Fruit fly (Drosophila melanogaster) whole organism, adult: ENCODE results near the gene CG13070.
A peak's percentile ranks its signal among the peaks of the same experiment; 100 is the strongest.

Source experiments
- CG11617 ChIP-seq: fragments of 200-800 bp; sonication (Bioruptor generic); optimal IDR thresholded peaks from 2 replicates; lab custom pipeline; 2017; ENCODE audit warnings: mild to moderate bottlenecking, missing biosample characterization, missing genetic modification reagents, missing genetic modification characterization
- CG12768 ChIP-seq: fragments of 200-800 bp; sonication (Bioruptor generic); optimal IDR thresholded peaks from 2 replicates; lab custom pipeline; 2017; ENCODE audit warnings: missing biosample characterization, missing genetic modification characterization, mild to moderate bottlenecking, moderate library complexity, missing genetic modification reagents
- CG1620 ChIP-seq: fragments of 200-800 bp; sonication (Bioruptor generic); optimal IDR thresholded peaks from 2 replicates; lab custom pipeline; 2016; ENCODE audit warnings: missing biosample characterization, missing genetic modification characterization
- CG33017 ChIP-seq: fragments of 200-800 bp; sonication (Bioruptor generic); optimal IDR thresholded peaks from 2 replicates; lab custom pipeline; 2018; ENCODE audit warnings: missing biosample characterization, mild to moderate bottlenecking, missing genetic modification characterization, moderate library complexity
- CG5204 ChIP-seq: fragments of 200-800 bp; sonication (Bioruptor generic); optimal IDR thresholded peaks from 2 replicates; lab custom pipeline; 2016; ENCODE audit warnings: missing biosample characterization, missing genetic modification characterization
- CG7045 ChIP-seq: fragments of 200-800 bp; sonication (Bioruptor generic); optimal IDR thresholded peaks from 2 replicates; lab custom pipeline; 2017; ENCODE audit warnings: missing biosample characterization, mild to moderate bottlenecking, missing genetic modification characterization
- CG7101 ChIP-seq: fragments of 200-800 bp; sonication (Bioruptor generic); optimal IDR thresholded peaks from 2 replicates; lab custom pipeline; 2018; ENCODE audit warnings: missing biosample characterization, mild to moderate bottlenecking, missing genetic modification characterization, moderate library complexity
- Clk ChIP-seq: fragments of 200-800 bp; sonication (Bioruptor generic); optimal IDR thresholded peaks from 2 replicates; lab custom pipeline; 2017; ENCODE audit warnings: missing biosample characterization, missing genetic modification characterization
- Mnt ChIP-seq: fragments of 200-800 bp; sonication (Bioruptor generic); optimal IDR thresholded peaks from 2 replicates; lab custom pipeline; 2016; ENCODE audit warnings: missing biosample characterization, mild to moderate bottlenecking, missing genetic modification characterization
- bab1 ChIP-seq: fragments of 200-800 bp; sonication (Bioruptor generic); optimal IDR thresholded peaks from 3 replicates; lab custom pipeline; 2019; ENCODE audit warnings: missing biosample characterization, mild to moderate bottlenecking, missing genetic modification characterization, moderate library complexity
- cnc ChIP-seq, 2 experiments: fragments of >200 bp; optimal IDR thresholded peaks; 2 replicates each; lab custom pipeline; 2017
- kay ChIP-seq: fragments of 200-800 bp; sonication (Bioruptor generic); peaks from one replicate; lab custom pipeline; 2016; ENCODE audit warnings: missing biosample characterization, missing genetic modification characterization, borderline replicate concordance
- tj ChIP-seq: fragments of 200-800 bp; sonication (Bioruptor generic); optimal IDR thresholded peaks from 3 replicates; lab custom pipeline; 2017; ENCODE audit warnings: missing biosample characterization, mild to moderate bottlenecking, missing genetic modification characterization, moderate library complexity
- toe ChIP-seq: fragments of 200-800 bp; sonication (Bioruptor generic); optimal IDR thresholded peaks from 2 replicates; lab custom pipeline; 2016; ENCODE audit warnings: missing biosample characterization, missing genetic modification characterization

DNA sequence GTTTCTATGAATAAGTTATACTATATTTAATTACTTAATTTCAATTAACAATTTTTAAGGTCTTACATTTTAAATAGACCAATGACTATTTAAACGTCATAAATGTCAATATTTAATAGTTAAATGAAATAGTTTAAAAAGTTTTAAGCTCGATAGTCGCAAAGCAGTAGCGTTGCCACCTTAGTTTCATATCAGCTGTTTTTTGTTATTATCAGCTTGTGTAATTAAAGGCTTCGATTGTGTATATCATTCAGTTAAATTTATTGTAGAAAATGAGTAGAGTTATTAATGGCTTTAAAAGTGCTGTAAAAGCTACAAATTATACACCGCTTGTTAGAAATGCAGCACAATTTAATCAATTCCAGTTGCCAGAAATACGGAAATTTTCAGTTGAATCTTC is 30.2 kb upstream of the CG13070 start, which contains the start of gene Hsc20:
- TF ChIP-seq toe (GFP tag; lab: Kevin White, UChicago) (no peak), CG7101 (no peak), tj (no peak), bab1 (peak; percentile 10), CG33017 (tag; lab: Kevin White, UChicago) (no peak), CG1620 (GFP tag; lab: Kevin White, UChicago) (no peak), Mnt (GFP tag; lab: Kevin White, UChicago) (no peak), kay (GFP tag; lab: Kevin White, UChicago) (peak; percentile 9), Clk (GFP tag; lab: Kevin White, UChicago) (no peak), CG5204 (no peak), CG11617 (GFP tag; lab: Kevin White, UChicago) (no peak), CG7045 (GFP tag; lab: Kevin White, UChicago) (no peak), CG12768 (GFP tag; lab: Kevin White, UChicago) (no peak), cnc (optimal IDR thresholded peaks at IDR 0.05; lab: Kevin White, UChicago) (no peak)
